Fruit fly (Drosophila melanogaster) whole organism, embryonic: ENCODE results near the gene Ndae1.
A peak's percentile ranks its signal among the peaks of the same experiment; 100 is the strongest.

Experiments used
- Abd-B ChIP-seq: fragments of 200-800 bp; sonication (Bioruptor generic); optimal IDR thresholded peaks from 2 replicates; lab custom pipeline; 2018; ENCODE audit warnings: missing biosample characterization, mild to moderate bottlenecking, missing genetic modification characterization, moderate library complexity
- Adf1 ChIP-seq: fragments of 200-800 bp; sonication (Bioruptor generic); IDR thresholded peaks from 2 replicates; pipeline ENCODE4 v1.3.6; 2022; ENCODE audit warnings: missing biosample characterization, missing genetic modification characterization
- C15 ChIP-seq: fragments of 200-800 bp; sonication (Bioruptor generic); IDR thresholded peaks from 3 replicates; pipeline ENCODE4 v1.3.6; 2022; ENCODE audit warnings: missing biosample characterization, missing genetic modification characterization
- CG10267 ChIP-seq: fragments of 200-800 bp; sonication (Bioruptor generic); optimal IDR thresholded peaks from 2 replicates; lab custom pipeline; 2018; ENCODE audit warnings: missing biosample characterization, mild to moderate bottlenecking, missing genetic modification characterization, moderate library complexity
- CG11696 ChIP-seq: fragments of 200-800 bp; sonication (Bioruptor generic); IDR thresholded peaks from 2 replicates; pipeline ENCODE4 v1.3.6; 2022; ENCODE audit warnings: missing biosample characterization, missing genetic modification characterization
- CG12104 ChIP-seq: fragments of 200-800 bp; sonication (Bioruptor generic); optimal IDR thresholded peaks from 3 replicates; lab custom pipeline; 2016; ENCODE audit warnings: missing biosample characterization, missing genetic modification characterization
- CG12391 ChIP-seq: fragments of 200-800 bp; sonication (Bioruptor generic); optimal IDR thresholded peaks from 3 replicates; lab custom pipeline; 2018; ENCODE audit warnings: missing biosample characterization, mild to moderate bottlenecking, missing genetic modification characterization, moderate library complexity
- CG14050 ChIP-seq: fragments of 200-800 bp; sonication (Bioruptor generic); IDR thresholded peaks from 3 replicates; pipeline ENCODE4 v1.3.6; 2022; ENCODE audit warnings: missing biosample characterization, missing genetic modification characterization
- CG17359 ChIP-seq: fragments of 200-800 bp; sonication (Bioruptor generic); optimal IDR thresholded peaks from 3 replicates; lab custom pipeline; 2018; ENCODE audit warnings: missing biosample characterization, mild to moderate bottlenecking, missing genetic modification characterization, moderate library complexity
- CG17829 ChIP-seq: fragments of 200-800 bp; optimal IDR thresholded peaks from 2 replicates; lab custom pipeline; 2019; ENCODE audit warnings: missing biosample characterization, mild to moderate bottlenecking, missing genetic modification characterization, moderate library complexity
- CG2199 ChIP-seq: fragments of 200-800 bp; sonication (Bioruptor generic); IDR thresholded peaks from 3 replicates; pipeline ENCODE4 v1.3.6; 2022; ENCODE audit warnings: missing biosample characterization, missing genetic modification characterization
- CG2202 ChIP-seq: fragments of 200-800 bp; sonication (Bioruptor generic); optimal IDR thresholded peaks from 2 replicates; lab custom pipeline; 2018; ENCODE audit warnings: missing biosample characterization, mild to moderate bottlenecking, missing genetic modification characterization
- CG33557 ChIP-seq: fragments of 200-800 bp; sonication (Bioruptor generic); optimal IDR thresholded peaks from 2 replicates; lab custom pipeline; 2019; ENCODE audit warnings: missing biosample characterization, mild to moderate bottlenecking, missing genetic modification characterization, moderate library complexity
- CG4707 ChIP-seq: fragments of 200-800 bp; sonication (Bioruptor generic); optimal IDR thresholded peaks from 2 replicates; lab custom pipeline; 2018; ENCODE audit warnings: missing biosample characterization, mild to moderate bottlenecking, missing genetic modification characterization, moderate library complexity
- CG5180 ChIP-seq: fragments of 200-800 bp; sonication (Bioruptor generic); optimal IDR thresholded peaks from 3 replicates; lab custom pipeline; 2017; ENCODE audit warnings: missing biosample characterization, missing genetic modification characterization, mild to moderate bottlenecking, moderate library complexity, missing genetic modification reagents
- CG6791 ChIP-seq: fragments of 200-800 bp; sonication (Bioruptor generic); IDR thresholded peaks from 3 replicates; pipeline ENCODE4 v1.3.6; 2022; ENCODE audit warnings: missing biosample characterization, missing genetic modification characterization; ENCODE audit not compliant: partially characterized antibody
- CG8089 ChIP-seq: fragments of 200-800 bp; sonication (Bioruptor generic); optimal IDR thresholded peaks from 3 replicates; lab custom pipeline; 2016; ENCODE audit warnings: missing biosample characterization, missing genetic modification characterization
- CrebB ChIP-seq: fragments of 200-800 bp; sonication (Bioruptor generic); optimal IDR thresholded peaks from 3 replicates; lab custom pipeline; 2018; ENCODE audit warnings: missing biosample characterization, mild to moderate bottlenecking, missing genetic modification characterization
- Doc2 ChIP-seq: fragments of 200-800 bp; sonication (Bioruptor generic); IDR thresholded peaks from 2 replicates; pipeline ENCODE4 v1.3.6; 2022; ENCODE audit warnings: missing biosample characterization, missing genetic modification characterization
- Doc3 ChIP-seq: fragments of 200-800 bp; sonication (Bioruptor generic); IDR thresholded peaks from 3 replicates; pipeline ENCODE4 v1.3.6; 2022; ENCODE audit warnings: missing biosample characterization, missing genetic modification characterization; ENCODE audit not compliant: partially characterized antibody
- E2f2 ChIP-seq: fragments of 200-800 bp; sonication (Bioruptor generic); IDR thresholded peaks from 2 replicates; pipeline ENCODE4 v1.3.6; 2022; ENCODE audit warnings: missing biosample characterization, missing genetic modification characterization
- Ets97D ChIP-seq: fragments of 200-800 bp; sonication (Bioruptor generic); optimal IDR thresholded peaks from 3 replicates; lab custom pipeline; 2016; ENCODE audit warnings: missing biosample characterization, missing genetic modification characterization
- Jarid2 ChIP-seq: fragments of 200-800 bp; sonication (Bioruptor generic); optimal IDR thresholded peaks from 3 replicates; lab custom pipeline; 2017; ENCODE audit warnings: mild to moderate bottlenecking, missing biosample characterization, missing genetic modification reagents, missing genetic modification characterization
- Med ChIP-seq: fragments of 200-800 bp; sonication (Bioruptor generic); peaks from one replicate; lab custom pipeline; 2016; ENCODE audit warnings: missing biosample characterization, missing genetic modification characterization, mild to moderate bottlenecking, inconsistent platforms, moderate library complexity
- Meics ChIP-seq: fragments of 200-800 bp; sonication (Bioruptor generic); optimal IDR thresholded peaks from 2 replicates; lab custom pipeline; 2017; ENCODE audit warnings: missing biosample characterization, mild to moderate bottlenecking, missing genetic modification characterization
- Mes4 ChIP-seq: fragments of 200-800 bp; sonication (Bioruptor generic); optimal IDR thresholded peaks from 2 replicates; lab custom pipeline; 2016; ENCODE audit warnings: missing biosample characterization, missing genetic modification characterization
- Nf-YA ChIP-seq: fragments of 200-800 bp; sonication (Bioruptor generic); IDR thresholded peaks from 2 replicates; pipeline ENCODE4 v1.3.6; 2022; ENCODE audit warnings: missing biosample characterization, missing genetic modification characterization
- Nf-YB ChIP-seq: fragments of 200-800 bp; sonication (Bioruptor generic); optimal IDR thresholded peaks from 3 replicates; lab custom pipeline; 2019; ENCODE audit warnings: missing biosample characterization, mild to moderate bottlenecking, missing genetic modification characterization, moderate library complexity
- Nf-YC ChIP-seq: fragments of 200-800 bp; optimal IDR thresholded peaks from 3 replicates; lab custom pipeline; 2019; ENCODE audit warnings: missing biosample characterization, mild to moderate bottlenecking, missing genetic modification characterization, moderate library complexity
- Opbp ChIP-seq: fragments of 200-800 bp; sonication (Bioruptor generic); IDR thresholded peaks from 3 replicates; pipeline ENCODE4 v1.3.6; 2022; ENCODE audit warnings: missing biosample characterization, missing genetic modification characterization; ENCODE audit not compliant: partially characterized antibody
- ato ChIP-seq: fragments of 200-800 bp; sonication (Bioruptor generic); IDR thresholded peaks from 2 replicates; pipeline ENCODE4 v1.3.6; 2022; ENCODE audit warnings: missing biosample characterization, missing genetic modification characterization; ENCODE audit not compliant: partially characterized antibody
- ci ChIP-seq: fragments of 200-800 bp; sonication (Bioruptor generic); IDR thresholded peaks from 3 replicates; pipeline ENCODE4 v1.3.6; 2022; ENCODE audit warnings: missing biosample characterization, missing genetic modification characterization
- her ChIP-seq: fragments of 200-800 bp; sonication (Bioruptor generic); optimal IDR thresholded peaks from 2 replicates; lab custom pipeline; 2016; ENCODE audit warnings: missing biosample characterization, missing genetic modification characterization
- kay ChIP-seq: fragments of 200-800 bp; sonication (Bioruptor generic); optimal IDR thresholded peaks from 2 replicates; lab custom pipeline; 2016; ENCODE audit warnings: missing biosample characterization, missing genetic modification characterization
- kni ChIP-seq: fragments of 200-800 bp; sonication (Bioruptor generic); optimal IDR thresholded peaks from 3 replicates; lab custom pipeline; 2017; ENCODE audit warnings: mild to moderate bottlenecking, missing biosample characterization, missing genetic modification reagents, missing genetic modification characterization
- lab ChIP-seq: fragments of 200-800 bp; sonication (Bioruptor generic); optimal IDR thresholded peaks from 3 replicates; lab custom pipeline; 2017; ENCODE audit warnings: missing biosample characterization, missing genetic modification characterization, mild to moderate bottlenecking, moderate library complexity, missing genetic modification reagents
- oc ChIP-seq: fragments of 200-800 bp; sonication (Bioruptor generic); optimal IDR thresholded peaks from 2 replicates; lab custom pipeline; 2018; ENCODE audit warnings: missing biosample characterization, mild to moderate bottlenecking, missing genetic modification characterization, moderate library complexity
- otp ChIP-seq: fragments of 200-800 bp; sonication (Bioruptor generic); IDR thresholded peaks from 3 replicates; pipeline ENCODE4, ENCODE4 v1.3.6; 2022; ENCODE audit warnings: missing biosample characterization, missing genetic modification characterization
- p53 ChIP-seq: fragments of 200-800 bp; sonication (Bioruptor generic); optimal IDR thresholded peaks from 2 replicates; lab custom pipeline; 2016; ENCODE audit warnings: missing biosample characterization, missing genetic modification characterization
- pros ChIP-seq: fragments of 200-800 bp; sonication (Bioruptor generic); optimal IDR thresholded peaks from 3 replicates; lab custom pipeline; 2019; ENCODE audit warnings: missing biosample characterization, mild to moderate bottlenecking, missing genetic modification characterization, moderate library complexity
- scrt ChIP-seq: fragments of 200-800 bp; sonication (Bioruptor generic); optimal IDR thresholded peaks from 2 replicates; lab custom pipeline; 2018; ENCODE audit warnings: missing biosample characterization, mild to moderate bottlenecking, missing genetic modification characterization, moderate library complexity
- sd ChIP-seq: fragments of 200-800 bp; sonication (Bioruptor generic); optimal IDR thresholded peaks from 3 replicates; lab custom pipeline; 2018; ENCODE audit warnings: missing biosample characterization, mild to moderate bottlenecking, missing genetic modification characterization, moderate library complexity
- sna ChIP-seq: fragments of 200-800 bp; sonication (Bioruptor generic); IDR thresholded peaks from 2 replicates; pipeline ENCODE4 v1.3.6; 2022; ENCODE audit warnings: missing biosample characterization, missing genetic modification characterization; ENCODE audit not compliant: partially characterized antibody
- sr ChIP-seq: fragments of 200-800 bp; sonication (Bioruptor generic); IDR thresholded peaks from 3 replicates; pipeline ENCODE4 v1.3.6; 2022; ENCODE audit warnings: missing biosample characterization, missing genetic modification characterization
- tio ChIP-seq: fragments of 200-800 bp; sonication (Bioruptor generic); optimal IDR thresholded peaks from 2 replicates; lab custom pipeline; 2017; ENCODE audit warnings: missing biosample characterization, missing genetic modification characterization, inconsistent platforms
- trem ChIP-seq: fragments of 200-800 bp; optimal IDR thresholded peaks from 3 replicates; lab custom pipeline; 2019; ENCODE audit warnings: missing biosample characterization, mild to moderate bottlenecking, missing genetic modification characterization, moderate library complexity
- unc-4 ChIP-seq: fragments of 200-800 bp; sonication (Bioruptor generic); IDR thresholded peaks from 2 replicates; pipeline ENCODE4 v1.3.6; 2022; ENCODE audit warnings: missing biosample characterization, missing genetic modification characterization; ENCODE audit not compliant: partially characterized antibody
- z ChIP-seq: fragments of 200-800 bp; sonication (Bioruptor generic); IDR thresholded peaks from 3 replicates; pipeline ENCODE4 v1.3.6; 2022; ENCODE audit warnings: missing biosample characterization, missing genetic modification characterization

Gene Ndae1

dm6 chr2L:7277017-7277416 is 27.9 kb upstream of the Ndae1 start, which contains the start of gene Wnt4:
TSS of gene Wnt4 (minus strand) at chr2L:7277171.
- TF ChIP-seq Nf-YA (GFP tag; lab: Robert Waterston, UW) (no peak; the same call in 1 of the 2 replicates), CG17829 (tag; lab: Kevin White, UChicago) (peak; percentile 0), CG4707 (GFP tag; lab: Kevin White, UChicago) (peak; percentile 16), unc-4 (0 out of 2 replicates have a peak, but pooled peaks have one; percentile 24), CG8089 (GFP tag; lab: Kevin White, UChicago) (peak; percentile 23), kay (GFP tag; lab: Kevin White, UChicago) (peak; percentile 54), trem (tag; lab: Kevin White, UChicago) (no peak), Nf-YB (GFP tag; lab: Kevin White, UChicago) (peak; percentile 90), sna (0 out of 2 replicates have a peak, but pooled peaks have one; percentile 27), pros (no peak), Nf-YC (peak; percentile 66), her (peak; percentile 17), z (GFP tag; lab: Robert Waterston, UW) (0 out of 3 replicates have a peak, but pooled peaks have one; percentile 15), Meics (GFP tag; lab: Kevin White, UChicago) (peak; percentile 58), p53 (GFP tag; lab: Kevin White, UChicago) (no peak), CG12391 (tag; lab: Kevin White, UChicago) (peak; percentile 6), CG2199 (peak; percentile 79; the same call in 2 of the 3 replicates), CrebB (tag; lab: Kevin White, UChicago) (no peak), CG10267 (tag; lab: Kevin White, UChicago) (peak; percentile 10), CG33557 (peak; percentile 25), Jarid2 (peak; percentile 97), Doc3 (GFP tag; lab: Robert Waterston, UW) (0 out of 3 replicates have a peak, but pooled peaks have one; percentile 22), Opbp (GFP tag; lab: Robert Waterston, UW) (peak; percentile 51; the same call in 2 of the 3 replicates), Ets97D (GFP tag; lab: Kevin White, UChicago) (peak; percentile 10), lab (GFP tag; lab: Kevin White, UChicago) (peak; percentile 1), sr (peak; percentile 27; the same call in 1 of the 3 replicates), CG5180 (GFP tag; lab: Kevin White, UChicago) (peak; percentile 85), Abd-B (GFP tag; lab: Kevin White, UChicago) (no peak), Mes4 (GFP tag; lab: Kevin White, UChicago) (peak; percentile 3), CG12104 (GFP tag; lab: Kevin White, UChicago) (no peak), ato (peak; percentile 35; the same call in 1 of the 2 replicates), otp (GFP tag; lab: Robert Waterston, UW) (0 out of 3 replicates have a peak, but pooled peaks have one; percentile 29), Adf1 (GFP tag; lab: Robert Waterston, UW) (peak; percentile 40; the same call in 1 of the 2 replicates), scrt (GFP tag; lab: Kevin White, UChicago) (peak; percentile 7), kni (peak; percentile 14), C15 (GFP tag; lab: Robert Waterston, UW) (no peak), E2f2 (0 out of 2 replicates have a peak, but pooled peaks have one; percentile 12), CG11696 (GFP tag; lab: Robert Waterston, UW) (0 out of 2 replicates have a peak, but pooled peaks have one; percentile 36), CG14050 (GFP tag; lab: Robert Waterston, UW) (no peak), sd (peak; percentile 26), Doc2 (GFP tag; lab: Robert Waterston, UW) (no peak), ci (GFP tag; lab: Robert Waterston, UW) (peak; percentile 79), tio (GFP tag; lab: Kevin White, UChicago) (no peak), Med (peak; percentile 77), CG17359 (no peak), CG2202 (peak; percentile 25), CG6791 (peak; percentile 61; the same call in 1 of the 3 replicates), oc (tag; lab: Kevin White, UChicago) (peak; percentile 11)
